Worm (Caenorhabditis elegans) whole organism, L4 larva: ENCODE results near the gene clec-151.

Experiments used
- ZK546.5 ChIP-seq, 2 experiments: sonication (generic microtip); optimal IDR thresholded peaks; 2 replicates each; lab custom pipeline; 2017; ENCODE audit warnings: missing biosample characterization in 2 of 2, missing genetic modification characterization in 2 of 2
- fos-1 ChIP-seq: fragments of 150-350 bp; optimal IDR thresholded peaks from 2 replicates; lab custom pipeline; 2014; ENCODE audit warnings: missing biosample characterization, missing genetic modification characterization
- lim-7 ChIP-seq: fragments of 200-800 bp; sonication (Bioruptor generic); IDR thresholded peaks from 2 replicates; pipeline ENCODE4 v1.3.6; 2022; ENCODE audit warnings: missing genetic modification characterization, missing compliant biosample characterization
- lsy-2 ChIP-seq, 2 experiments: fragments of 150-350 bp in 1 of 2; sonication (generic microtip) in 1 of 2; optimal IDR thresholded peaks; 2 replicates each; lab custom pipeline; 2014 to 2017; ENCODE audit warnings: missing biosample characterization in 2 of 2, missing genetic modification characterization in 2 of 2
- mdl-1 ChIP-seq, 2 experiments: fragments of 150-350 bp in 1 of 2; sonication (generic microtip) in 1 of 2; optimal IDR thresholded peaks; 2 replicates each; lab custom pipeline; 2014 to 2017; ENCODE audit warnings: missing biosample characterization in 2 of 2, missing genetic modification characterization in 2 of 2
- nhr-11 ChIP-seq: fragments of 150-350 bp; optimal IDR thresholded peaks from 2 replicates; lab custom pipeline; 2014; ENCODE audit warnings: missing biosample characterization, missing genetic modification characterization
- nhr-237 ChIP-seq: sonication (generic microtip); optimal IDR thresholded peaks from 2 replicates; lab custom pipeline; 2017; ENCODE audit warnings: missing biosample characterization, missing genetic modification characterization
- nhr-28 ChIP-seq: fragments of 150-350 bp; optimal IDR thresholded peaks from 2 replicates; lab custom pipeline; 2014; ENCODE audit warnings: missing biosample characterization, missing genetic modification characterization
- snpc-4 ChIP-seq: fragments of 150-350 bp; optimal IDR thresholded peaks from 2 replicates; lab custom pipeline; 2014; ENCODE audit warnings: missing biosample characterization, missing genetic modification characterization
- zag-1 ChIP-seq: fragments of 150-350 bp; optimal IDR thresholded peaks from 2 replicates; lab custom pipeline; 2014; ENCODE audit warnings: missing biosample characterization, missing genetic modification characterization
- ztf-11 ChIP-seq: fragments of 150-350 bp; optimal IDR thresholded peaks from 2 replicates; lab custom pipeline; 2014; ENCODE audit warnings: missing biosample characterization, missing genetic modification characterization

DNA sequence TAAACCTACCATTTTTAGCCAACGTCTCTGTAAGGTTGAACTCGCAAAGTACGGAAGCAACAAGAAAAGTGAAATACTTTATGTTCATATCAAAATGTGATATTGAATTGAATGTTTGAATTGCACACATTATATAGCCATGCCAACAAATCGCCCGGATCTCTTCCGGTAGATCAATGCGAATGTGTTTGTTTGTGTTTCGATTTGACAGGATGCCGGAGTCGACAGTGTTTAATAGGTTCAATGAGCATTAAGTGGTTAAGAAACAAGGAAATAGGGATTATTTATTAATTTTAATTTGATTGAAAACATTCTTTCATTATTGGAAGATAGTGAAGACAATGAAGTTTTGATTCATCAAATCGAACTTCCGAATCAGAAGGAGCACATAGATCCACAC, 18.0 kb downstream of the clec-151 start, which contains the start of gene pqn-29:
- no peak for TF ChIP-seq lsy-2 (tag; optimal IDR thresholded peaks at IDR 0.05; lab: Kevin White, UChicago)
- no peak for TF ChIP-seq ztf-11
- TF ChIP-seq nhr-237 (tag; lab: Kevin White, UChicago) = no peak
- TF ChIP-seq nhr-11 (tag; lab: Kevin White, UChicago) = no peak
- no peak for TF ChIP-seq snpc-4 (tag; lab: Kevin White, UChicago)
- no peak for TF ChIP-seq ZK546.5 (tag; optimal IDR thresholded peaks at IDR 0.05; lab: Kevin White, UChicago)
- TF ChIP-seq zag-1 (tag; lab: Kevin White, UChicago) = no peak
- no peak for TF ChIP-seq fos-1 (tag; lab: Kevin White, UChicago)
- no peak for TF ChIP-seq mdl-1 (tag; optimal IDR thresholded peaks at IDR 0.05; lab: Kevin White, UChicago)
- TF ChIP-seq nhr-28 = no peak
- TF ChIP-seq lim-7 (GFP tag; lab: Robert Waterston, UW) = no peak
